Worm (Caenorhabditis elegans) whole organism, L4/young adult: ENCODE measurements around the gene srxa-13.

ENCODE experiments used
- W03F9.2 ChIP-seq: fragments of 150-350 bp; optimal IDR thresholded peaks from 2 replicates; lab custom pipeline; 2014; ENCODE audit warnings: missing biosample characterization, missing genetic modification characterization
- dao-5 ChIP-seq: sonication (generic microtip); optimal IDR thresholded peaks from 2 replicates; lab custom pipeline; 2016; ENCODE audit warnings: missing genotype, missing genetic modification characterization, moderate library complexity, missing compliant biosample characterization
- him-1 ChIP-seq: sonication (generic microtip); optimal IDR thresholded peaks from 2 replicates; lab custom pipeline; 2016; ENCODE audit warnings: missing genotype, missing genetic modification reagents, missing genetic modification characterization, missing compliant biosample characterization

- TF ChIP-seq dao-5 (tag; lab: Kevin White, UChicago), result no peak
- no peak for TF ChIP-seq him-1 (tag; lab: Kevin White, UChicago)
- peak; percentile 12 for TF ChIP-seq W03F9.2
Measured at ce11 chrV:13891489-13891888, 38.1 kb upstream of the srxa-13 start.
